Worm (Caenorhabditis elegans): ENCODE measurements around the gene drd-50.

Gene drd-50

ce11 chrIV:4114526-4114925 lies 3.0 kb upstream of the drd-50 start, which contains the start of gene F49F1.15:
F49F1.15 (minus strand) TSS chrIV:4114626.
- no peak for TF ChIP-seq hlh-8 (tag; optimal IDR thresholded peaks at IDR 0.05)
- TF ChIP-seq pha-4 (tag; optimal IDR thresholded peaks at IDR 0.05): no peak
- no peak for TF ChIP-seq ttx-3 (tag; optimal IDR thresholded peaks at IDR 0.05)
- no peak for TF ChIP-seq ceh-6 (GFP tag; optimal IDR thresholded peaks at IDR 0.05)
- TF ChIP-seq ceh-22 (tag; optimal IDR thresholded peaks at IDR 0.05): no peak
- no peak for TF ChIP-seq mec-3 (tag; optimal IDR thresholded peaks at IDR 0.05; ENCODE audit: borderline replicate concordance)
- no peak for TF ChIP-seq ama-1 (optimal IDR thresholded peaks at IDR 0.05)
- no peak for TF ChIP-seq ceh-2 (tag; optimal IDR thresholded peaks at IDR 0.05)
- no peak for TF ChIP-seq dmd-4 (tag; optimal IDR thresholded peaks at IDR 0.05; ENCODE audit: borderline replicate concordance)
- no peak for TF ChIP-seq odd-2 (tag; optimal IDR thresholded peaks at IDR 0.05)
- no peak for TF ChIP-seq lim-6 (tag; optimal IDR thresholded peaks at IDR 0.05)
- no peak for TF ChIP-seq pag-3 (tag; optimal IDR thresholded peaks at IDR 0.05; ENCODE audit: borderline replicate concordance)
- no peak for TF ChIP-seq K02D7.2 (tag; optimal IDR thresholded peaks at IDR 0.05)
- no peak for TF ChIP-seq elt-2 (tag; optimal IDR thresholded peaks at IDR 0.05)
- no peak for TF ChIP-seq ceh-19 (GFP tag; optimal IDR thresholded peaks at IDR 0.05)
- TF ChIP-seq tbx-2 (tag; optimal IDR thresholded peaks at IDR 0.05): no peak
- no peak for TF ChIP-seq ceh-9 (tag; optimal IDR thresholded peaks at IDR 0.05)
- TF ChIP-seq nhr-11 (tag; optimal IDR thresholded peaks at IDR 0.05): no peak

ce11 chrIV:4115634-4116033 lies 1.9 kb upstream of the drd-50 start, which contains the start of the genes F49F1.4 and F49F1.2:
F49F1.4 (minus strand) TSS chrIV:4115734.
F49F1.2 (plus strand) TSS chrIV:4115943.
- no peak for TF ChIP-seq lim-6 (tag; optimal IDR thresholded peaks at IDR 0.05)
- TF ChIP-seq ref-2 (tag; optimal IDR thresholded peaks at IDR 0.05): no peak
- no peak for TF ChIP-seq ceh-34 (tag; optimal IDR thresholded peaks at IDR 0.05)
- TF ChIP-seq pha-4 (tag; optimal IDR thresholded peaks at IDR 0.05): no peak
- TF ChIP-seq ceh-45 (GFP tag; IDR thresholded peaks at IDR 0.05): no peak
- TF ChIP-seq nhr-232 (tag; optimal IDR thresholded peaks at IDR 0.05): no peak
- no peak for TF ChIP-seq pat-9 (tag; optimal IDR thresholded peaks at IDR 0.05)
- no peak for TF ChIP-seq ttx-3 (tag; optimal IDR thresholded peaks at IDR 0.05)
- no peak for TF ChIP-seq T23F11.4 (GFP tag; optimal IDR thresholded peaks at IDR 0.05)
- no peak for TF ChIP-seq fkh-10 (GFP tag; optimal IDR thresholded peaks at IDR 0.05)
- no peak for TF ChIP-seq sdc-2 (tag; optimal IDR thresholded peaks at IDR 0.05)

- TF ChIP-seq elt-4 (tag; optimal IDR thresholded peaks at IDR 0.05) (no peak), tbx-7 (tag; optimal IDR thresholded peaks at IDR 0.05) (no peak), lim-6 (tag; optimal IDR thresholded peaks at IDR 0.05) (no peak), ztf-16 (tag; optimal IDR thresholded peaks at IDR 0.05) (no peak), Y22D7AL.16 (tag; optimal IDR thresholded peaks at IDR 0.05) (no peak), ceh-22 (tag; optimal IDR thresholded peaks at IDR 0.05) (no peak), unc-86 (tag; optimal IDR thresholded peaks at IDR 0.05) (no peak), tbx-2 (tag; optimal IDR thresholded peaks at IDR 0.05) (no peak)
Observed at ce11 chrIV:4120263-4120662, 2.7 kb downstream of the drd-50 start, which contains the start of gene F49F1.5. F49F1.5 (minus strand) TSS chrIV:4120415.

ce11 chrIV:4121055-4121454 lies 3.5 kb downstream of the drd-50 start:
- no peak for TF ChIP-seq ceh-48 (tag; optimal IDR thresholded peaks at IDR 0.05)
- no peak for TF ChIP-seq tbx-2 (tag; optimal IDR thresholded peaks at IDR 0.05)
- TF ChIP-seq hlh-15 (tag; optimal IDR thresholded peaks at IDR 0.05): no peak
- TF ChIP-seq ceh-22 (tag; optimal IDR thresholded peaks at IDR 0.05): no peak
- TF ChIP-seq pqm-1 (tag; optimal IDR thresholded peaks at IDR 0.05): no peak
- TF ChIP-seq unc-42 (tag; optimal IDR thresholded peaks at IDR 0.05): no peak
- no peak for TF ChIP-seq elt-4 (tag; optimal IDR thresholded peaks at IDR 0.05)
- no peak for TF ChIP-seq unc-86 (tag; optimal IDR thresholded peaks at IDR 0.05)
- no peak for TF ChIP-seq ets-4 (tag; optimal IDR thresholded peaks at IDR 0.05)
- TF ChIP-seq nhr-11 (tag; optimal IDR thresholded peaks at IDR 0.05): no peak
- no peak for TF ChIP-seq fax-1 (tag; optimal IDR thresholded peaks at IDR 0.05)
- TF ChIP-seq ceh-6 (GFP tag; optimal IDR thresholded peaks at IDR 0.05): no peak
- TF ChIP-seq K09A11.1 (tag; optimal IDR thresholded peaks at IDR 0.05; ENCODE audit: insufficient read depth): no peak
- no peak for TF ChIP-seq tbx-7 (tag; optimal IDR thresholded peaks at IDR 0.05)
- TF ChIP-seq nhr-232 (tag; optimal IDR thresholded peaks at IDR 0.05): no peak
- no peak for TF ChIP-seq gmeb-2 (tag; optimal IDR thresholded peaks at IDR 0.05)
- no peak for TF ChIP-seq madf-2 (tag; optimal IDR thresholded peaks at IDR 0.05)
- no peak for TF ChIP-seq zip-5 (tag; optimal IDR thresholded peaks at IDR 0.05)

All from whole organism, late embryonic.